Worm (Caenorhabditis elegans) whole organism, L4 larva: ENCODE results near the gene srw-44.

ENCODE experiments used
- F49E8.2 ChIP-seq: sonication (generic microtip); optimal IDR thresholded peaks from 2 replicates; lab custom pipeline; 2016; ENCODE audit warnings: missing compliant biosample characterization, mild to moderate bottlenecking, missing genetic modification characterization, borderline replicate concordance
- T20F7.1 ChIP-seq: fragments of 200-800 bp; sonication (Bioruptor generic); optimal IDR thresholded peaks from 2 replicates; lab custom pipeline; 2018; ENCODE audit warnings: mild to moderate bottlenecking, missing genetic modification characterization, missing compliant biosample characterization
- Y75B8A.6 ChIP-seq: fragments of 200-800 bp; sonication (Bioruptor generic); IDR thresholded peaks from 2 replicates; pipeline ENCODE4 v1.3.6; 2022; ENCODE audit warnings: missing genetic modification reagents, missing genetic modification characterization, missing compliant biosample characterization
- aha-1 ChIP-seq: fragments of 150-350 bp; peaks from one replicate; lab custom pipeline; 2014; ENCODE audit warnings: missing biosample characterization, missing genetic modification characterization
- ama-1 ChIP-seq: fragments of 150-350 bp; optimal IDR thresholded peaks from 2 replicates; lab custom pipeline; 2014; ENCODE audit warnings: inconsistent platforms, mixed read lengths
- arid-1 ChIP-seq: fragments of 200-800 bp; sonication (Bioruptor generic); conservative IDR thresholded peaks from 2 replicates; pipeline ENCODE4 v1.3.6; 2022; ENCODE audit warnings: missing genetic modification reagents, missing genetic modification characterization, missing compliant biosample characterization
- attf-4 ChIP-seq: sonication (generic microtip); optimal IDR thresholded peaks from 3 replicates; lab custom pipeline; 2017; ENCODE audit warnings: missing biosample characterization, missing genetic modification characterization
- daf-16 ChIP-seq, 3 experiments: sonication (generic microtip); optimal IDR thresholded peaks; 2 replicates each; lab custom pipeline; 2016 to 2017; ENCODE audit warnings: missing genetic modification characterization in 3 of 3, missing genetic modification reagents in 3 of 3, mild to moderate bottlenecking in 2 of 3, missing compliant biosample characterization in 2 of 3, missing biosample characterization in 1 of 3, moderate library complexity in 1 of 3
- dmd-6 ChIP-seq: fragments of 200-800 bp; sonication (Bioruptor generic); IDR thresholded peaks from 2 replicates; pipeline ENCODE4 v1.3.6; 2022; ENCODE audit warnings: missing genetic modification reagents, missing genetic modification characterization, missing compliant biosample characterization
- dmd-8 ChIP-seq: fragments of 200-800 bp; sonication (Bioruptor generic); IDR thresholded peaks from 2 replicates; pipeline ENCODE4 v1.3.6; 2022; ENCODE audit warnings: missing genetic modification characterization, missing compliant biosample characterization
- dve-1 ChIP-seq: sonication (generic microtip); optimal IDR thresholded peaks from 2 replicates; lab custom pipeline; 2017; ENCODE audit warnings: antibody characterized with exemption, mild to moderate bottlenecking, missing genetic modification characterization, missing compliant biosample characterization; ENCODE audit not compliant: insufficient read depth
- fkh-10 ChIP-seq: fragments of 150-350 bp; optimal IDR thresholded peaks from 2 replicates; lab custom pipeline; 2014; ENCODE audit warnings: missing biosample characterization, missing genetic modification reagents, missing genetic modification characterization
- fos-1 ChIP-seq: fragments of 150-350 bp; optimal IDR thresholded peaks from 2 replicates; lab custom pipeline; 2014; ENCODE audit warnings: missing biosample characterization, missing genetic modification characterization
- gei-8 ChIP-seq: fragments of 200-800 bp; sonication (Bioruptor generic); optimal IDR thresholded peaks from 2 replicates; lab custom pipeline; 2018; ENCODE audit warnings: mild to moderate bottlenecking, missing genetic modification characterization, missing compliant biosample characterization
- hmg-1.1 ChIP-seq: fragments of 200-800 bp; sonication (Bioruptor generic); IDR thresholded peaks from 2 replicates; pipeline ENCODE4 v1.3.6; 2022; ENCODE audit warnings: missing genetic modification reagents, missing genetic modification characterization, missing compliant biosample characterization
- lin-15B ChIP-seq: fragments of 150-350 bp; sonication (generic microtip); optimal IDR thresholded peaks from 3 replicates; lab custom pipeline; 2014; ENCODE audit warnings: missing biosample characterization, missing genetic modification characterization
- lin-38 ChIP-seq: fragments of 200-800 bp; sonication (Bioruptor generic); IDR thresholded peaks from 2 replicates; pipeline ENCODE4 v1.3.6; 2022; ENCODE audit warnings: missing genetic modification reagents, missing genetic modification characterization, missing compliant biosample characterization
- mxl-2 ChIP-seq: fragments of 200-800 bp; sonication (Bioruptor generic); conservative IDR thresholded peaks from 2 replicates; pipeline ENCODE4 v1.3.6; 2022; ENCODE audit warnings: missing genetic modification reagents, missing genetic modification characterization, missing compliant biosample characterization
- nhr-102 ChIP-seq: sonication (generic microtip); optimal IDR thresholded peaks from 2 replicates; lab custom pipeline; 2016; ENCODE audit warnings: mild to moderate bottlenecking, missing genetic modification characterization, moderate library complexity, missing compliant biosample characterization
- nhr-11 ChIP-seq: fragments of 150-350 bp; optimal IDR thresholded peaks from 2 replicates; lab custom pipeline; 2014; ENCODE audit warnings: missing biosample characterization, missing genetic modification characterization
- nhr-25 ChIP-seq: sonication (generic microtip); optimal IDR thresholded peaks from 2 replicates; lab custom pipeline; 2017; ENCODE audit warnings: missing genetic modification characterization, mild to moderate bottlenecking, missing compliant biosample characterization, antibody characterized with exemption, moderate library complexity, borderline replicate concordance; ENCODE audit not compliant: insufficient read depth
- nhr-28 ChIP-seq: fragments of 150-350 bp; optimal IDR thresholded peaks from 2 replicates; lab custom pipeline; 2014; ENCODE audit warnings: missing biosample characterization, missing genetic modification characterization
- nhr-48 ChIP-seq: sonication (generic microtip); optimal IDR thresholded peaks from 2 replicates; lab custom pipeline; 2016; ENCODE audit warnings: mild to moderate bottlenecking, missing genetic modification characterization, missing compliant biosample characterization
- nhr-6 ChIP-seq: fragments of 150-350 bp; optimal IDR thresholded peaks from 2 replicates; lab custom pipeline; 2014; ENCODE audit warnings: missing biosample characterization, missing genetic modification characterization
- pha-4 ChIP-seq, 2 experiments: fragments of 150-350 bp in 1 of 2; fragments of 200-800 bp in 1 of 2; sonication (Bioruptor generic) in 1 of 2; IDR thresholded peaks in 1 of 2; optimal IDR thresholded peaks in 1 of 2; 2 replicates each; pipeline versions ENCODE4 v1.3.6 to Lab custom; 2014 to 2022; ENCODE audit warnings: missing genetic modification characterization in 2 of 2, missing genetic modification reagents in 2 of 2, missing biosample characterization in 1 of 2, missing compliant biosample characterization in 1 of 2
- php-3 ChIP-seq: fragments of 200-800 bp; sonication (Bioruptor generic); IDR thresholded peaks from 2 replicates; pipeline ENCODE4 v1.3.6; 2022; ENCODE audit warnings: missing genetic modification reagents, missing genetic modification characterization, missing compliant biosample characterization
- rbr-2 ChIP-seq: sonication (generic microtip); optimal IDR thresholded peaks from 2 replicates; lab custom pipeline; 2016; ENCODE audit warnings: missing genotype, missing genetic modification characterization, missing compliant biosample characterization
- saeg-2 ChIP-seq: fragments of 200-800 bp; sonication (Bioruptor generic); IDR thresholded peaks from 2 replicates; pipeline ENCODE4 v1.3.6; 2022; ENCODE audit warnings: missing genetic modification reagents, missing genetic modification characterization, missing compliant biosample characterization
- sdz-12 ChIP-seq: fragments of 200-800 bp; sonication (Bioruptor generic); optimal IDR thresholded peaks from 2 replicates; lab custom pipeline; 2018; ENCODE audit warnings: mild to moderate bottlenecking, missing genetic modification characterization, missing compliant biosample characterization
- spr-1 ChIP-seq: sonication (generic microtip); optimal IDR thresholded peaks from 2 replicates; lab custom pipeline; 2016; ENCODE audit warnings: mild to moderate bottlenecking, missing genetic modification characterization, missing compliant biosample characterization
- spr-3 ChIP-seq: fragments of 200-800 bp; sonication (Bioruptor generic); optimal IDR thresholded peaks from 2 replicates; lab custom pipeline; 2018; ENCODE audit warnings: mild to moderate bottlenecking, missing genetic modification characterization, missing compliant biosample characterization
- tra-1 ChIP-seq: fragments of 200-800 bp; sonication (Bioruptor generic); IDR thresholded peaks from 2 replicates; pipeline ENCODE4 v1.3.6; 2022; ENCODE audit warnings: missing genetic modification reagents, missing genetic modification characterization, missing compliant biosample characterization
- vab-7 ChIP-seq: fragments of 200-800 bp; sonication (Bioruptor generic); IDR thresholded peaks from 2 replicates; pipeline ENCODE4 v1.3.6; 2022; ENCODE audit warnings: missing genetic modification reagents, missing genetic modification characterization, missing compliant biosample characterization
- zfp-2 ChIP-seq: sonication (generic microtip); optimal IDR thresholded peaks from 2 replicates; lab custom pipeline; 2016; ENCODE audit warnings: mild to moderate bottlenecking, missing genetic modification characterization, missing compliant biosample characterization
- zip-11 ChIP-seq: fragments of 200-800 bp; sonication (Bioruptor generic); IDR thresholded peaks from 2 replicates; pipeline ENCODE4 v1.3.6; 2022; ENCODE audit warnings: missing genetic modification characterization, missing compliant biosample characterization
- zip-2 ChIP-seq: fragments of 150-350 bp; optimal IDR thresholded peaks from 2 replicates; lab custom pipeline; 2014; ENCODE audit warnings: missing biosample characterization, missing genetic modification characterization
- ztf-7 ChIP-seq: fragments of 150-350 bp; optimal IDR thresholded peaks from 2 replicates; lab custom pipeline; 2014; ENCODE audit warnings: missing biosample characterization, missing genetic modification characterization

Gene srw-44

DNA sequence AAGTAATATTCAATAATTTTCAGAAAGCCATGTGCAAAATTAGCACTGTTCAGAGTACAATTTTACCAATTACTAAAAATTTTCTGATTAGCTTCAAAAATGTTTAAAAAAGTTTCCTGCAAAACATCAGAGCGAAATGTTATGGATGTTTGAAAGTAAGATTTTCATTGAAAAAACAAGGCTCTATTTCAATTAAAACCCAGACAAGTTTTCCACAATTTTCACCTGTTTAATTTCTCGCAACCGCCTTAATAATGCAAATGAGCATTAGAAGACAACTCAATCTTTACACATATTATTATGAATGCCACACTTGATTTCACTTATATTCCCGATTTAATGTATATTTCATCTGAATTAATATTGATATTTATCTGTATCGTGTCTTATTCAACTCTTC is 14.5 kb downstream of the srw-44 start, which contains the start of gene srz-101:
Gene srz-101, plus strand, starts transcription at position 301 of the 400 bp plus-strand sequence.
- TF ChIP-seq dmd-6 (GFP tag; lab: Robert Waterston, UW) (no peak), dve-1 (no peak), arid-1 (no peak), nhr-102 (tag; lab: Kevin White, UChicago) (no peak), Y75B8A.6 (GFP tag; lab: Robert Waterston, UW) (no peak), F49E8.2 (tag; lab: Kevin White, UChicago) (no peak), mxl-2 (GFP tag; lab: Robert Waterston, UW) (no peak), sdz-12 (no peak), nhr-25 (tag; lab: Kevin White, UChicago) (no peak), T20F7.1 (GFP tag; lab: Kevin White, UChicago) (no peak), nhr-6 (tag; lab: Kevin White, UChicago) (no peak), spr-1 (tag; lab: Kevin White, UChicago) (no peak), zip-2 (tag; lab: Kevin White, UChicago) (no peak), hmg-1.1 (GFP tag; lab: Robert Waterston, UW) (no peak), attf-4 (no peak), fkh-10 (no peak)

- TF ChIP-seq aha-1 (tag; lab: Kevin White, UChicago) (peak; percentile 71), lin-15B (tag; lab: Kevin White, UChicago) (no peak)
Measured at ce11 chrV:16695499-16695898, 15.4 kb downstream of the srw-44 start.

DNA sequence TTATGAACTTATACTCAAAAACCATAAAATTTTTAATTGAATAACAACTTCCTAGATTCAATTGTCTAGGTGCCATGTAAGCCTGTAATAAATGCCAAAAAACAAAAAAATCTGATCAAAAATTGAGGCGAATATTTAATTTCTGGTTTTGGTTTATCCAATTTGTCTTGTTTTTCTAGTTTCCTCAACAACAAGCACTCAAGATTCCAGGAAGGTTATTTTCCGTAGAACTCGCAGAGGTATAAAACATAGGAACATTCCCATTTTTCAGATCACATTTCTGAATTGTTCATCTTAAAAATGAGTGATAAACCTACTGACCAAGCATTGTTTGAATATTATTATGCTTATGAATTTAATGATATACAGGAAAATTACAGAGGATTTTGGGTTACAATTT is 17.1 kb downstream of the srw-44 start, which contains the start of gene srw-41:
Gene srw-41, plus strand, starts transcription at position 301 of the 400 bp plus-strand sequence.
- TF ChIP-seq daf-16 (GFP tag; optimal IDR thresholded peaks at IDR 0.05; lab: Kevin White, UChicago) (no peak), daf-16 (tag; optimal IDR thresholded peaks at IDR 0.05; lab: Kevin White, UChicago) (no peak), ztf-7 (tag; lab: Kevin White, UChicago) (no peak), aha-1 (tag; lab: Kevin White, UChicago) (peak; percentile 23), zip-11 (GFP tag; lab: Robert Waterston, UW) (no peak)

DNA sequence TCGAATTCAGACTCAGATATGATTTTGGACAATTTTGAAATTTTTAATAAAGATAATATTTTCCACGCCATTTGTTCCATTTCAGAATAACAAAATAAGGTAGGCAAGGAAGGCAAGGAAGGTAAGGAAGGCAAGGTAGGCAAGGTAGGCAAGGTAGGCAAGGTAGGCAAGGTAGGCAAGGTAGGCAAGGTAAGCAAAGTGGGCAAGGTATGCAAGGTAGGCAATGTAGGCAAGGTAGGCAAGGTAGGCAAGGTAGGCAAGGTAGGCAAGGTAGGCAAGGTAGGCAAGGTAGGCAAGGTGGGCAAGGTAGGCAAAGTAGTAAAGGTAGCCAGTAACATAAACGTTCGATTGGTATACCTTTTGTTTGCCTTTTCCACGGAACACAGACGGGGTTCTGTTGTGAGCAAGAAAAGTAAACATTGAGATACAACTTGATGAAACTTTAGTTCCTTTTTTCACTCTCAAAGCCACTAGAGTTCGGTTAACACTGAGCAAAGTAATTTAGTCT is 19.7 kb downstream of the srw-44 start, which contains the start of gene Y70C5C.1:
Gene Y70C5C.1, plus strand, starts transcription at position 458 of the 508 bp plus-strand sequence.
- TF ChIP-seq fos-1, result no peak
- TF ChIP-seq saeg-2 (GFP tag; lab: Robert Waterston, UW), result no peak
- TF ChIP-seq rbr-2 (tag; lab: Kevin White, UChicago), result no peak
- no peak for TF ChIP-seq nhr-48 (tag; lab: Kevin White, UChicago)
- TF ChIP-seq nhr-11 (tag; lab: Kevin White, UChicago), result no peak
- TF ChIP-seq dmd-8, result no peak
- no peak for TF ChIP-seq vab-7 (GFP tag; lab: Robert Waterston, UW)
- no peak for TF ChIP-seq lin-38 (GFP tag; lab: Robert Waterston, UW)
- no peak for TF ChIP-seq php-3 (GFP tag; lab: Robert Waterston, UW)
- TF ChIP-seq tra-1 (GFP tag; lab: Robert Waterston, UW), result no peak
- TF ChIP-seq zfp-2, result no peak
- no peak for TF ChIP-seq spr-3 (GFP tag; lab: Kevin White, UChicago)
- no peak for TF ChIP-seq nhr-28 (tag; lab: Kevin White, UChicago)
- no peak for TF ChIP-seq pha-4 (GFP tag; IDR thresholded peaks at IDR 0.05; lab: Robert Waterston, UW)
- no peak for TF ChIP-seq pha-4 (tag; optimal IDR thresholded peaks at IDR 0.05; lab: Kevin White, UChicago)
- no peak for TF ChIP-seq gei-8
- no peak for TF ChIP-seq ama-1
